Fruit fly (Drosophila melanogaster) whole organism, embryonic: Measurements from ENCODE around the gene Snmp2.

Experiments used
- Bdp1 ChIP-seq: fragments of 200-800 bp; sonication (Bioruptor generic); optimal IDR thresholded peaks from 3 replicates; lab custom pipeline; 2016; ENCODE audit warnings: missing biosample characterization, missing genetic modification characterization
- CG10366 ChIP-seq: fragments of 200-800 bp; sonication (Bioruptor generic); IDR thresholded peaks from 2 replicates; pipeline ENCODE4 v1.3.6; 2022; ENCODE audit warnings: missing biosample characterization, missing genetic modification characterization
- CG11398 ChIP-seq: fragments of 200-800 bp; sonication (Bioruptor generic); optimal IDR thresholded peaks from 2 replicates; lab custom pipeline; 2016; ENCODE audit warnings: missing biosample characterization, missing genetic modification characterization
- CG12071 ChIP-seq: fragments of 200-800 bp; sonication (Bioruptor generic); optimal IDR thresholded peaks from 3 replicates; lab custom pipeline; 2018; ENCODE audit warnings: missing biosample characterization, mild to moderate bottlenecking, missing genetic modification characterization
- CG12236 ChIP-seq: fragments of 200-800 bp; sonication (Bioruptor generic); optimal IDR thresholded peaks from 2 replicates; lab custom pipeline; 2016; ENCODE audit warnings: missing biosample characterization, missing genetic modification characterization
- CG13624 ChIP-seq: fragments of 200-800 bp; sonication (Bioruptor generic); optimal IDR thresholded peaks from 2 replicates; lab custom pipeline; 2016; ENCODE audit warnings: missing biosample characterization, missing genetic modification characterization
- CG14050 ChIP-seq: fragments of 200-800 bp; sonication (Bioruptor generic); IDR thresholded peaks from 3 replicates; pipeline ENCODE4 v1.3.6; 2022; ENCODE audit warnings: missing biosample characterization, missing genetic modification characterization
- CG15479 ChIP-seq: fragments of 200-800 bp; sonication (Bioruptor generic); optimal IDR thresholded peaks from 3 replicates; lab custom pipeline; 2019; ENCODE audit warnings: missing biosample characterization, mild to moderate bottlenecking, missing genetic modification characterization, moderate library complexity
- CG1603 ChIP-seq: fragments of 200-800 bp; sonication (Bioruptor generic); optimal IDR thresholded peaks from 2 replicates; lab custom pipeline; 2019; ENCODE audit warnings: missing biosample characterization, mild to moderate bottlenecking, missing genetic modification characterization, moderate library complexity
- CG17359 ChIP-seq: fragments of 200-800 bp; sonication (Bioruptor generic); optimal IDR thresholded peaks from 3 replicates; lab custom pipeline; 2018; ENCODE audit warnings: missing biosample characterization, mild to moderate bottlenecking, missing genetic modification characterization, moderate library complexity
- CG17361 ChIP-seq: fragments of 200-800 bp; sonication (Bioruptor generic); IDR thresholded peaks from 3 replicates; pipeline ENCODE4 v1.3.6; 2022; ENCODE audit warnings: missing biosample characterization, missing genetic modification characterization
- CG17802 ChIP-seq: fragments of 200-800 bp; sonication (Bioruptor generic); optimal IDR thresholded peaks from 2 replicates; lab custom pipeline; 2018; ENCODE audit warnings: missing biosample characterization, mild to moderate bottlenecking, missing genetic modification characterization, moderate library complexity
- CG17829 ChIP-seq: fragments of 200-800 bp; optimal IDR thresholded peaks from 2 replicates; lab custom pipeline; 2019; ENCODE audit warnings: missing biosample characterization, mild to moderate bottlenecking, missing genetic modification characterization, moderate library complexity
- CG1792 ChIP-seq: fragments of 200-800 bp; sonication (Bioruptor generic); optimal IDR thresholded peaks from 2 replicates; lab custom pipeline; 2016; ENCODE audit warnings: missing biosample characterization, missing genetic modification characterization
- CG30431 ChIP-seq: fragments of 200-800 bp; sonication (Bioruptor generic); optimal IDR thresholded peaks from 2 replicates; lab custom pipeline; 2017; ENCODE audit warnings: missing biosample characterization, missing genetic modification characterization
- CG4707 ChIP-seq: fragments of 200-800 bp; sonication (Bioruptor generic); optimal IDR thresholded peaks from 2 replicates; lab custom pipeline; 2018; ENCODE audit warnings: missing biosample characterization, mild to moderate bottlenecking, missing genetic modification characterization, moderate library complexity
- CG6254 ChIP-seq: fragments of 200-800 bp; sonication (Bioruptor generic); optimal IDR thresholded peaks from 3 replicates; lab custom pipeline; 2017; ENCODE audit warnings: mild to moderate bottlenecking, missing biosample characterization, missing genetic modification reagents, missing genetic modification characterization
- CG6689 ChIP-seq: fragments of 200-800 bp; sonication (Bioruptor generic); IDR thresholded peaks from 2 replicates; pipeline ENCODE4 v1.3.6; 2022; ENCODE audit warnings: missing biosample characterization, missing genetic modification characterization
- CG6854 ChIP-seq: fragments of 200-800 bp; sonication (Bioruptor generic); optimal IDR thresholded peaks from 3 replicates; lab custom pipeline; 2017; ENCODE audit warnings: missing biosample characterization, mild to moderate bottlenecking, missing genetic modification characterization
- CG7271 ChIP-seq: fragments of 200-800 bp; sonication (Bioruptor generic); optimal IDR thresholded peaks from 2 replicates; lab custom pipeline; 2018; ENCODE audit warnings: missing biosample characterization, mild to moderate bottlenecking, missing genetic modification characterization, moderate library complexity
- CG7357 ChIP-seq: fragments of 200-800 bp; sonication (Bioruptor generic); IDR thresholded peaks from 3 replicates; pipeline ENCODE4 v1.3.6; 2022; ENCODE audit warnings: missing biosample characterization, missing genetic modification characterization
- CG8281 ChIP-seq: fragments of 200-800 bp; sonication (Bioruptor generic); optimal IDR thresholded peaks from 2 replicates; lab custom pipeline; 2018; ENCODE audit warnings: missing biosample characterization, mild to moderate bottlenecking, missing genetic modification characterization, moderate library complexity
- CG9797 ChIP-seq: fragments of 200-800 bp; sonication (Bioruptor generic); optimal IDR thresholded peaks from 3 replicates; lab custom pipeline; 2018; ENCODE audit warnings: missing biosample characterization, mild to moderate bottlenecking, missing genetic modification characterization
- Dek ChIP-seq: fragments of 200-800 bp; sonication (Bioruptor generic); optimal IDR thresholded peaks from 3 replicates; lab custom pipeline; 2019; ENCODE audit warnings: missing biosample characterization, mild to moderate bottlenecking, missing genetic modification characterization, moderate library complexity
- GATAe ChIP-seq: fragments of 200-800 bp; sonication (Bioruptor generic); conservative IDR thresholded peaks from 2 replicates; pipeline ENCODE4 v1.3.6; 2022; ENCODE audit warnings: missing biosample characterization, missing genetic modification characterization
- HLH3B ChIP-seq: fragments of 200-800 bp; sonication (Bioruptor generic); IDR thresholded peaks from 2 replicates; pipeline ENCODE4 v1.3.6; 2022; ENCODE audit warnings: missing biosample characterization, missing genetic modification characterization
- Hmx ChIP-seq: fragments of 200-800 bp; sonication (Bioruptor generic); optimal IDR thresholded peaks from 2 replicates; lab custom pipeline; 2016; ENCODE audit warnings: missing biosample characterization, missing genetic modification characterization
- Hr39 ChIP-seq: fragments of >200 bp; optimal IDR thresholded peaks from 2 replicates; lab custom pipeline; 2017
- Hsf ChIP-seq: fragments of 200-800 bp; sonication (Bioruptor generic); optimal IDR thresholded peaks from 3 replicates; lab custom pipeline; 2016; ENCODE audit warnings: missing biosample characterization, missing genetic modification characterization
- MESR4 ChIP-seq: fragments of 200-800 bp; sonication (Bioruptor generic); optimal IDR thresholded peaks from 2 replicates; lab custom pipeline; 2018; ENCODE audit warnings: missing biosample characterization, mild to moderate bottlenecking, missing genetic modification characterization, moderate library complexity
- Max ChIP-seq: fragments of 200-800 bp; sonication (Bioruptor generic); optimal IDR thresholded peaks from 2 replicates; lab custom pipeline; 2016; ENCODE audit warnings: missing biosample characterization, mild to moderate bottlenecking, missing genetic modification characterization
- Mrtf ChIP-seq: fragments of 200-800 bp; sonication (Bioruptor generic); IDR thresholded peaks from 3 replicates; pipeline ENCODE4 v1.3.6; 2022; ENCODE audit warnings: missing biosample characterization, missing genetic modification characterization
- TFAM ChIP-seq: fragments of 200-800 bp; sonication (Bioruptor generic); optimal IDR thresholded peaks from 2 replicates; lab custom pipeline; 2017; ENCODE audit warnings: missing biosample characterization, missing genetic modification characterization, inconsistent platforms
- Tbp ChIP-seq: fragments of >200 bp; optimal IDR thresholded peaks from 2 replicates; lab custom pipeline; 2018; ENCODE audit warnings: missing biosample characterization, missing genetic modification characterization
- YL-1 ChIP-seq: fragments of 200-800 bp; sonication (Bioruptor generic); optimal IDR thresholded peaks from 3 replicates; lab custom pipeline; 2017; ENCODE audit warnings: missing biosample characterization, mild to moderate bottlenecking, missing genetic modification characterization
- cas ChIP-seq: fragments of 200-800 bp; sonication (Bioruptor generic); IDR thresholded peaks from 2 replicates; pipeline ENCODE4 v1.3.6; 2022; ENCODE audit warnings: missing biosample characterization, missing genetic modification characterization
- cg ChIP-seq: fragments of 200-800 bp; sonication (Bioruptor generic); optimal IDR thresholded peaks from 3 replicates; lab custom pipeline; 2019; ENCODE audit warnings: missing biosample characterization, mild to moderate bottlenecking, missing genetic modification characterization, moderate library complexity
- chm ChIP-seq: fragments of 200-800 bp; sonication (Bioruptor generic); IDR thresholded peaks from 2 replicates; pipeline ENCODE4 v1.3.6; 2022; ENCODE audit warnings: missing biosample characterization, missing genetic modification characterization
- chn ChIP-seq: fragments of 200-800 bp; sonication (Bioruptor generic); optimal IDR thresholded peaks from 2 replicates; lab custom pipeline; 2016; ENCODE audit warnings: missing biosample characterization, missing genetic modification characterization
- crp ChIP-seq, 2 experiments: fragments of 200-800 bp; sonication (Bioruptor generic); optimal IDR thresholded peaks; 2 replicates in 1 of 2; 3 replicates in 1 of 2; lab custom pipeline; 2017; ENCODE audit warnings: missing biosample characterization in 2 of 2, missing genetic modification characterization in 2 of 2, mild to moderate bottlenecking in 1 of 2, moderate library complexity in 1 of 2
- en ChIP-seq: fragments of 200-800 bp; sonication (Bioruptor generic); optimal IDR thresholded peaks from 2 replicates; lab custom pipeline; 2016; ENCODE audit warnings: missing biosample characterization, missing genetic modification characterization
- fu2 ChIP-seq: fragments of 200-800 bp; sonication (Bioruptor generic); optimal IDR thresholded peaks from 2 replicates; lab custom pipeline; 2016; ENCODE audit warnings: missing biosample characterization, missing genetic modification characterization
- her ChIP-seq: fragments of 200-800 bp; sonication (Bioruptor generic); optimal IDR thresholded peaks from 2 replicates; lab custom pipeline; 2016; ENCODE audit warnings: missing biosample characterization, missing genetic modification characterization
- hth ChIP-seq: fragments of >200 bp; optimal IDR thresholded peaks from 2 replicates; lab custom pipeline; 2017; ENCODE audit warnings: inconsistent platforms
- jumu ChIP-seq: fragments of 200-800 bp; sonication (Bioruptor generic); optimal IDR thresholded peaks from 3 replicates; lab custom pipeline; 2016; ENCODE audit warnings: missing biosample characterization, missing genetic modification characterization
- lmd ChIP-seq: fragments of 200-800 bp; sonication (Bioruptor generic); IDR thresholded peaks from 2 replicates; pipeline ENCODE4 v1.3.6; 2022; ENCODE audit warnings: missing biosample characterization, missing genetic modification characterization
- mirr ChIP-seq: fragments of 200-800 bp; sonication (Bioruptor generic); optimal IDR thresholded peaks from 3 replicates; lab custom pipeline; 2018; ENCODE audit warnings: missing biosample characterization, mild to moderate bottlenecking, missing genetic modification characterization
- nmo ChIP-seq: fragments of 200-800 bp; sonication (Bioruptor generic); optimal IDR thresholded peaks from 2 replicates; lab custom pipeline; 2018; ENCODE audit warnings: missing biosample characterization, mild to moderate bottlenecking, missing genetic modification characterization, moderate library complexity
- run ChIP-seq: fragments of 200-800 bp; sonication (Bioruptor generic); optimal IDR thresholded peaks from 3 replicates; lab custom pipeline; 2018; ENCODE audit warnings: missing biosample characterization, mild to moderate bottlenecking, missing genetic modification characterization
- sens-2 ChIP-seq: fragments of 200-800 bp; sonication (Bioruptor generic); IDR thresholded peaks from 2 replicates; pipeline ENCODE4 v1.3.6; 2022; ENCODE audit warnings: missing biosample characterization, missing genetic modification characterization

Gene Snmp2

dm6 chr3L:7718561-7719417 lies 24.1 kb downstream of the Snmp2 start, which contains the start of gene Mcad (continued):
- TF ChIP-seq cas (GFP tag; lab: Robert Waterston, UW), result peak; percentile 85
- TF ChIP-seq nmo (GFP tag; lab: Kevin White, UChicago), result peak; percentile 92
- peak; percentile 67 for TF ChIP-seq run (tag; lab: Kevin White, UChicago)
- peak; percentile 69 for TF ChIP-seq Hsf (GFP tag; lab: Kevin White, UChicago)
- TF ChIP-seq en (GFP tag; lab: Kevin White, UChicago), result no peak
- TF ChIP-seq CG9797, result no peak
- no peak for TF ChIP-seq CG7271 (tag; lab: Kevin White, UChicago)
- peak; percentile 82 for TF ChIP-seq CG17802 (tag; lab: Kevin White, UChicago)
- TF ChIP-seq CG11398 (GFP tag; lab: Kevin White, UChicago), result no peak
- peak; percentile 95 for TF ChIP-seq CG17361 (GFP tag; lab: Robert Waterston, UW)
- TF ChIP-seq hth (lab: Kevin White, UChicago), result no peak
- TF ChIP-seq CG1792 (GFP tag; lab: Kevin White, UChicago), result peak; percentile 62
- peak; percentile 84 for TF ChIP-seq CG6254 (GFP tag; lab: Kevin White, UChicago)
- peak; percentile 80 for TF ChIP-seq Hmx
- TF ChIP-seq HLH3B (GFP tag; lab: Robert Waterston, UW), result peak; percentile 95
- TF ChIP-seq CG8281 (tag; lab: Kevin White, UChicago), result peak; percentile 76
- peak; percentile 92 for TF ChIP-seq CG10366 (GFP tag; lab: Robert Waterston, UW)
- peak; percentile 74 for TF ChIP-seq CG17829 (tag; lab: Kevin White, UChicago)
- TF ChIP-seq sens-2, result no peak
- no peak for TF ChIP-seq Tbp (GFP tag; lab: Kevin White, UChicago)
- TF ChIP-seq cg (GFP tag; lab: Kevin White, UChicago), result no peak
- TF ChIP-seq lmd (GFP tag; lab: Robert Waterston, UW), result peak; percentile 88
- TF ChIP-seq CG6854, result peak; percentile 91
- peak; percentile 43 for TF ChIP-seq chn (GFP tag; lab: Kevin White, UChicago)
- peak; percentile 60 for TF ChIP-seq GATAe
- TF ChIP-seq CG17359, result peak; percentile 97
- TF ChIP-seq Max (GFP tag; lab: Kevin White, UChicago), result peak; percentile 88
- TF ChIP-seq TFAM, result peak; percentile 27
- TF ChIP-seq CG7357 (GFP tag; lab: Robert Waterston, UW), result peak; percentile 52; the same call in 2 of the 3 replicates
- TF ChIP-seq Bdp1 (GFP tag; lab: Kevin White, UChicago), result no peak
- no peak for TF ChIP-seq CG12236
- TF ChIP-seq CG30431 (GFP tag; lab: Kevin White, UChicago), result peak; percentile 23
- TF ChIP-seq Mrtf, result peak; percentile 84
- peak in 1 of 2 experiments; percentile 37 for TF ChIP-seq crp (GFP tag; optimal IDR thresholded peaks at IDR 0.05; lab: Kevin White, UChicago)
- peak; percentile 86 for TF ChIP-seq CG12071 (GFP tag; lab: Kevin White, UChicago)
- no peak for TF ChIP-seq MESR4 (GFP tag; lab: Kevin White, UChicago)
- peak; percentile 45 for TF ChIP-seq CG1603 (tag; lab: Kevin White, UChicago)
- no peak for TF ChIP-seq CG15479 (GFP tag; lab: Kevin White, UChicago)
- peak; percentile 86 for TF ChIP-seq CG13624 (GFP tag; lab: Kevin White, UChicago)
- TF ChIP-seq jumu (GFP tag; lab: Kevin White, UChicago), result no peak
- TF ChIP-seq chm (GFP tag; lab: Robert Waterston, UW), result peak; percentile 65; the same call in 1 of the 2 replicates
- TF ChIP-seq Hr39 (lab: Kevin White, UChicago), result no peak
- TF ChIP-seq Dek, result peak; percentile 84
- peak; percentile 79 for TF ChIP-seq CG14050 (GFP tag; lab: Robert Waterston, UW)
- TF ChIP-seq CG6689, result peak; percentile 81
- peak; percentile 20 for TF ChIP-seq mirr (GFP tag; lab: Kevin White, UChicago)
- TF ChIP-seq fu2, result peak; percentile 25
- no peak for TF ChIP-seq her (GFP tag; lab: Kevin White, UChicago)
- TF ChIP-seq YL-1, result peak; percentile 10
- no peak for TF ChIP-seq CG4707 (GFP tag; lab: Kevin White, UChicago)
